Worm (Caenorhabditis elegans) whole organism, early embryonic: ENCODE data around the gene fbxb-71.

Source experiments
- B0310.2 ChIP-seq: sonication (generic microtip); optimal IDR thresholded peaks from 2 replicates; lab custom pipeline; 2016; ENCODE audit warnings: mild to moderate bottlenecking, missing genetic modification characterization, missing compliant biosample characterization
- F13C5.2 ChIP-seq: sonication (generic microtip); optimal IDR thresholded peaks from 2 replicates; lab custom pipeline; 2017; ENCODE audit warnings: mild to moderate bottlenecking, missing genetic modification characterization, inconsistent platforms, missing compliant biosample characterization
- ama-1 ChIP-seq: fragments of 150-350 bp; optimal IDR thresholded peaks from 2 replicates; lab custom pipeline; 2014
- ceh-36 ChIP-seq: sonication (generic microtip); optimal IDR thresholded peaks from 2 replicates; lab custom pipeline; 2016; ENCODE audit warnings: missing genetic modification characterization, inconsistent platforms, missing compliant biosample characterization
- ets-7 ChIP-seq: sonication (generic microtip); optimal IDR thresholded peaks from 2 replicates; lab custom pipeline; 2016; ENCODE audit warnings: missing genotype, missing genetic modification characterization, missing compliant biosample characterization
- flt-1 ChIP-seq: fragments of 200-800 bp; sonication (Bioruptor generic); IDR thresholded peaks from 2 replicates; pipeline ENCODE4 v1.3.6; 2022; ENCODE audit warnings: missing genetic modification characterization, missing compliant biosample characterization
- hmg-4 ChIP-seq: fragments of 200-800 bp; sonication (Bioruptor generic); optimal IDR thresholded peaks from 2 replicates; lab custom pipeline; 2018; ENCODE audit warnings: mild to moderate bottlenecking, missing genetic modification characterization, missing compliant biosample characterization
- hnd-1 ChIP-seq: sonication (generic microtip); optimal IDR thresholded peaks from 2 replicates; lab custom pipeline; 2016; ENCODE audit warnings: missing genetic modification characterization, missing compliant biosample characterization
- pes-1 ChIP-seq: fragments of 200-800 bp; sonication (Bioruptor generic); IDR thresholded peaks from 2 replicates; pipeline ENCODE4 v1.3.6; 2022; ENCODE audit warnings: missing genetic modification reagents, missing genetic modification characterization, missing compliant biosample characterization
- sea-1 ChIP-seq: fragments of 200-800 bp; sonication (Bioruptor generic); conservative IDR thresholded peaks from 2 replicates; pipeline ENCODE4 v1.3.6; 2022; ENCODE audit warnings: missing genetic modification characterization, missing compliant biosample characterization
- tbx-37 ChIP-seq: fragments of 200-800 bp; sonication (Bioruptor generic); conservative IDR thresholded peaks from 2 replicates; pipeline ENCODE4 v1.3.6; 2022; ENCODE audit warnings: missing genetic modification reagents, missing genetic modification characterization, missing compliant biosample characterization
- tra-4 ChIP-seq: sonication (generic microtip); optimal IDR thresholded peaks from 2 replicates; lab custom pipeline; 2017; ENCODE audit warnings: missing genetic modification characterization, missing compliant biosample characterization

DNA sequence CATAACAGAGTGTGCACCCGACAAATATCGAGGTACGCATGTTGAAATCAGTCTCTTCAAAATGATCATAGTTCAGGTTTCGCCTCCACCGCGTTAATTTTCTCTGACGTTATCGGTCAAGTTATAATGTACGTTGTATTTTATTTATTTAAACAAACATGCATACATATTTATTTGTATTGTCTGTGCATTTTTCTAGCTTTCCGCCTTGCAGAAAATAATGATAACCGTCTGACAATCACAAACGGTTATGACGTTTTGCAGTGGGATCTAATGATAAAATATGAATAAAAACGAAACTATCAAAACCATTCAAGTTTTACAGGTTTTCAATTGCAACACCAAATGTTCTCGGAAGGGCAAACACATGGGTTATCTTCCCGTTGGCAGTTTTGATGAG is 20.5 kb downstream of the fbxb-71 start:
- no peak for TF ChIP-seq hnd-1 (tag; lab: Kevin White, UChicago)
- TF ChIP-seq tbx-37: no peak
- no peak for TF ChIP-seq flt-1 (GFP tag; lab: Robert Waterston, UW)
- TF ChIP-seq ama-1 (lab: Kevin White, UChicago): no peak
- TF ChIP-seq ets-7 (tag; lab: Kevin White, UChicago): no peak
- no peak for TF ChIP-seq tra-4
- TF ChIP-seq B0310.2 (tag; lab: Kevin White, UChicago): no peak
- TF ChIP-seq hmg-4 (GFP tag; lab: Kevin White, UChicago): no peak
- no peak for TF ChIP-seq F13C5.2 (tag; lab: Kevin White, UChicago)
- TF ChIP-seq pes-1 (GFP tag; lab: Robert Waterston, UW): no peak
- no peak for TF ChIP-seq ceh-36 (tag; lab: Kevin White, UChicago)
- no peak for TF ChIP-seq sea-1 (GFP tag; lab: Robert Waterston, UW)
